Fruit fly (Drosophila melanogaster): ENCODE data around the gene Blos3.

The Blos3 gene

dm6 chr3L:18865447-18866367, 4.3 kb upstream of the Blos3 start, which contains the start of gene CG14074 (continued):
- no peak for TF ChIP-seq CG2120 (GFP tag; optimal IDR thresholded peaks at IDR 0.05)
- TF ChIP-seq CG18619 (GFP tag; optimal IDR thresholded peaks at IDR 0.05): no peak
- TF ChIP-seq NK7.1 (GFP tag; optimal IDR thresholded peaks at IDR 0.05): no peak
- TF ChIP-seq klu (GFP tag; IDR thresholded peaks at IDR 0.05): no peak
- no peak for TF ChIP-seq CG17186 (GFP tag; optimal IDR thresholded peaks at IDR 0.05)
- TF ChIP-seq sens-2 (GFP tag; IDR thresholded peaks at IDR 0.05): no peak
- no peak for TF ChIP-seq gcm (GFP tag; optimal IDR thresholded peaks at IDR 0.05)
- TF ChIP-seq CG8924 (tag; optimal IDR thresholded peaks at IDR 0.05): no peak
- no peak for TF ChIP-seq CG16779 (GFP tag; IDR thresholded peaks at IDR 0.05)
- TF ChIP-seq pnt (GFP tag; optimal IDR thresholded peaks at IDR 0.05): no peak
- TF ChIP-seq CG8281 (tag; optimal IDR thresholded peaks at IDR 0.05): no peak
- no peak for TF ChIP-seq br (optimal IDR thresholded peaks at IDR 0.05)
- no peak for TF ChIP-seq ssp (GFP tag; IDR thresholded peaks at IDR 0.05)
- peak; percentile 12 for TF ChIP-seq CG8290 (GFP tag; optimal IDR thresholded peaks at IDR 0.05)
- TF ChIP-seq CG8290 (tag; optimal IDR thresholded peaks at IDR 0.05): peak; percentile 59 to 72
- TF ChIP-seq wor (GFP tag; IDR thresholded peaks at IDR 0.05): no peak
- TF ChIP-seq cad (GFP tag; optimal IDR thresholded peaks at IDR 0.05): no peak
- no peak for TF ChIP-seq CG8765 (GFP tag; IDR thresholded peaks at IDR 0.05)
- TF ChIP-seq CG10209 (GFP tag; optimal IDR thresholded peaks at IDR 0.05): no peak
- peak; percentile 47 for TF ChIP-seq MESR4 (GFP tag; optimal IDR thresholded peaks at IDR 0.05)
- no peak for TF ChIP-seq pho (GFP tag; optimal IDR thresholded peaks at IDR 0.05)
- no peak for TF ChIP-seq CG2202 (tag; optimal IDR thresholded peaks at IDR 0.05)
- TF ChIP-seq CG15479 (GFP tag; optimal IDR thresholded peaks at IDR 0.05): no peak
- TF ChIP-seq schlank (tag; optimal IDR thresholded peaks at IDR 0.05): no peak
- peak; percentile 81 for TF ChIP-seq amos (GFP tag; IDR thresholded peaks at IDR 0.05; ENCODE audit: partially characterized antibody)
- TF ChIP-seq CG4820 (GFP tag; optimal IDR thresholded peaks at IDR 0.05): no peak
- TF ChIP-seq kay (GFP tag; optimal IDR thresholded peaks at IDR 0.05): no peak
- TF ChIP-seq onecut (GFP tag; IDR thresholded peaks at IDR 0.05): no peak
- no peak for TF ChIP-seq luna (GFP tag; optimal IDR thresholded peaks at IDR 0.05)
- no peak for TF ChIP-seq fd3F (GFP tag; optimal IDR thresholded peaks at IDR 0.05)
- no peak for TF ChIP-seq CoRest (tag; optimal IDR thresholded peaks at IDR 0.05)
- TF ChIP-seq Dek (tag; optimal IDR thresholded peaks at IDR 0.05): no peak
- peak; percentile 44; the same call in 1 of the 3 replicates for TF ChIP-seq Doc3 (GFP tag; IDR thresholded peaks at IDR 0.05; ENCODE audit: partially characterized antibody)
- TF ChIP-seq CG9932 (GFP tag; IDR thresholded peaks at IDR 0.05): no peak
- TF ChIP-seq Dad (GFP tag; optimal IDR thresholded peaks at IDR 0.05): no peak
- no peak for TF ChIP-seq usp (GFP tag; optimal IDR thresholded peaks at IDR 0.05)
- no peak for TF ChIP-seq CG4282 (GFP tag; optimal IDR thresholded peaks at IDR 0.05)
- TF ChIP-seq ind (GFP tag; optimal IDR thresholded peaks at IDR 0.05): no peak
- no peak for TF ChIP-seq CG2678 (tag; optimal IDR thresholded peaks at IDR 0.05)
- no peak for TF ChIP-seq Hr78 (GFP tag; optimal IDR thresholded peaks at IDR 0.05)
- TF ChIP-seq ap (GFP tag; IDR thresholded peaks at IDR 0.05): no peak
- TF ChIP-seq dysf (GFP tag; IDR thresholded peaks at IDR 0.05): no peak
- TF ChIP-seq CG8478 (optimal IDR thresholded peaks at IDR 0.05): no peak
- no peak for TF ChIP-seq ATbp (GFP tag; optimal IDR thresholded peaks at IDR 0.05)
- TF ChIP-seq shn (GFP tag; optimal IDR thresholded peaks at IDR 0.05): no peak
- peak; percentile 64 for TF ChIP-seq nerfin-2 (GFP tag; IDR thresholded peaks at IDR 0.05; ENCODE audit: partially characterized antibody)
- TF ChIP-seq mirr (GFP tag; optimal IDR thresholded peaks at IDR 0.05): no peak
- TF ChIP-seq jigr1 (GFP tag; IDR thresholded peaks at IDR 0.05): no peak
- TF ChIP-seq kah (GFP tag; optimal IDR thresholded peaks at IDR 0.05): no peak
- no peak for TF ChIP-seq CG10462 (GFP tag; optimal IDR thresholded peaks at IDR 0.05)
- TF ChIP-seq CG34224 (GFP tag; IDR thresholded peaks at IDR 0.05; ENCODE audit: partially characterized antibody): peak; percentile 59
